Fruit fly (Drosophila melanogaster): ENCODE measurements around the gene CG5989.

The CG5989 gene

dm6 chr3L:8600752-8601433 lies 3.1 kb downstream of the CG5989 start, which contains the start of the genes Nelf-E and RpL14 (continued):
- TF ChIP-seq chinmo (GFP tag; IDR thresholded peaks at IDR 0.05; ENCODE audit: partially characterized antibody) = no peak
- peak; percentile 95 for TF ChIP-seq ems (GFP tag; optimal IDR thresholded peaks at IDR 0.05)
- TF ChIP-seq MESR4 (GFP tag; optimal IDR thresholded peaks at IDR 0.05) = peak; percentile 100
- peak; percentile 92 for TF ChIP-seq dysf (GFP tag; IDR thresholded peaks at IDR 0.05)
- peak; percentile 91 for TF ChIP-seq CG8924 (tag; optimal IDR thresholded peaks at IDR 0.05)
- TF ChIP-seq crc (GFP tag; optimal IDR thresholded peaks at IDR 0.05) = peak; percentile 93
- peak; percentile 89 for TF ChIP-seq CG8388 (GFP tag; optimal IDR thresholded peaks at IDR 0.05)
- peak; percentile 93 for TF ChIP-seq nom (GFP tag; optimal IDR thresholded peaks at IDR 0.05)
- TF ChIP-seq CG7745 (tag; optimal IDR thresholded peaks at IDR 0.05) = peak; percentile 41
- TF ChIP-seq HmgD (GFP tag; optimal IDR thresholded peaks at IDR 0.05) = peak; percentile 94
- TF ChIP-seq her (GFP tag; optimal IDR thresholded peaks at IDR 0.05) = peak; percentile 96
- TF ChIP-seq tx (GFP tag; optimal IDR thresholded peaks at IDR 0.05) = peak; percentile 90
- peak; percentile 85 for TF ChIP-seq dimm (GFP tag; IDR thresholded peaks at IDR 0.05)
- TF ChIP-seq ham (GFP tag; IDR thresholded peaks at IDR 0.05) = peak; percentile 84
- TF ChIP-seq CrebB (tag; optimal IDR thresholded peaks at IDR 0.05) = peak; percentile 98
- TF ChIP-seq CG33557 (GFP tag; optimal IDR thresholded peaks at IDR 0.05) = peak; percentile 89
- peak; percentile 96 for TF ChIP-seq Bteb2 (GFP tag; optimal IDR thresholded peaks at IDR 0.05)
- peak; percentile 91 for TF ChIP-seq CG7786 (GFP tag; optimal IDR thresholded peaks at IDR 0.05)
- no peak for TF ChIP-seq mld (GFP tag; IDR thresholded peaks at IDR 0.05; ENCODE audit: partially characterized antibody)
- TF ChIP-seq CG1832 (GFP tag; optimal IDR thresholded peaks at IDR 0.05) = peak; percentile 55
- TF ChIP-seq Trl (optimal IDR thresholded peaks at IDR 0.05) = no peak
- TF ChIP-seq Trl (GFP tag; optimal IDR thresholded peaks at IDR 0.05) = peak; percentile 98
- peak in 1 of 2 experiments; percentile 74 for TF ChIP-seq crp (GFP tag; optimal IDR thresholded peaks at IDR 0.05)
- peak; percentile 83 for TF ChIP-seq Nf-YC (tag; optimal IDR thresholded peaks at IDR 0.05)
- peak; percentile 91 for TF ChIP-seq dmrt11E (tag; optimal IDR thresholded peaks at IDR 0.05)
- no peak for TF ChIP-seq tio (GFP tag; optimal IDR thresholded peaks at IDR 0.05)
- TF ChIP-seq Max (GFP tag; optimal IDR thresholded peaks at IDR 0.05) = peak; percentile 92
- TF ChIP-seq CG12744 (GFP tag; optimal IDR thresholded peaks at IDR 0.05) = peak; percentile 89
- TF ChIP-seq ap (GFP tag; IDR thresholded peaks at IDR 0.05) = peak; percentile 89
- peak; percentile 89 for TF ChIP-seq dati (GFP tag; IDR thresholded peaks at IDR 0.05)
- TF ChIP-seq ttk (GFP tag; IDR thresholded peaks at IDR 0.05) = peak; percentile 90
- no peak for TF ChIP-seq pan (optimal IDR thresholded peaks at IDR 0.05)
- TF ChIP-seq pan (GFP tag; optimal IDR thresholded peaks at IDR 0.05 in 1 of 2, IDR thresholded peaks at IDR 0.05 in 1 of 2) = peak in 1 of 2 experiments; percentile 95
- TF ChIP-seq ewg (GFP tag; optimal IDR thresholded peaks at IDR 0.05) = peak; percentile 91
- no peak for TF ChIP-seq CG13123 (GFP tag; optimal IDR thresholded peaks at IDR 0.05)
- TF ChIP-seq stwl (tag; optimal IDR thresholded peaks at IDR 0.05) = peak; percentile 98
- TF ChIP-seq ci (GFP tag; IDR thresholded peaks at IDR 0.05) = peak; percentile 99
- peak; percentile 89 for TF ChIP-seq Oaz (GFP tag; IDR thresholded peaks at IDR 0.05)
- peak; percentile 98 for TF ChIP-seq HLHmδ (GFP tag; optimal IDR thresholded peaks at IDR 0.05)
- TF ChIP-seq CG17612 (GFP tag; IDR thresholded peaks at IDR 0.05) = peak; percentile 80; the same call in 1 of the 2 replicates
- TF ChIP-seq hkb (optimal IDR thresholded peaks at IDR 0.05) = no peak
- peak; percentile 91 for TF ChIP-seq hkb (GFP tag; IDR thresholded peaks at IDR 0.05)
- TF ChIP-seq Atf3 (GFP tag; optimal IDR thresholded peaks at IDR 0.05) = peak; percentile 95
- TF ChIP-seq bbx (GFP tag; IDR thresholded peaks at IDR 0.05; ENCODE audit: partially characterized antibody) = peak; percentile 61
- TF ChIP-seq gro (GFP tag; optimal IDR thresholded peaks at IDR 0.05) = peak; percentile 97
- peak; percentile 96 for TF ChIP-seq zfh1 (GFP tag; IDR thresholded peaks at IDR 0.05)
- peak; percentile 80 for TF ChIP-seq E2f2 (GFP tag; IDR thresholded peaks at IDR 0.05)
- TF ChIP-seq CG18262 (tag; optimal IDR thresholded peaks at IDR 0.05) = peak; percentile 84
- peak; percentile 86 for TF ChIP-seq Atf-2 (GFP tag; optimal IDR thresholded peaks at IDR 0.05)
- TF ChIP-seq CG4328 (GFP tag; optimal IDR thresholded peaks at IDR 0.05) = peak; percentile 96
- peak; percentile 85 for TF ChIP-seq CG6272 (GFP tag; IDR thresholded peaks at IDR 0.05)
